Fruit fly (Drosophila melanogaster): ENCODE results near the gene alpha-Spec.

The alpha-Spec gene

DNA sequence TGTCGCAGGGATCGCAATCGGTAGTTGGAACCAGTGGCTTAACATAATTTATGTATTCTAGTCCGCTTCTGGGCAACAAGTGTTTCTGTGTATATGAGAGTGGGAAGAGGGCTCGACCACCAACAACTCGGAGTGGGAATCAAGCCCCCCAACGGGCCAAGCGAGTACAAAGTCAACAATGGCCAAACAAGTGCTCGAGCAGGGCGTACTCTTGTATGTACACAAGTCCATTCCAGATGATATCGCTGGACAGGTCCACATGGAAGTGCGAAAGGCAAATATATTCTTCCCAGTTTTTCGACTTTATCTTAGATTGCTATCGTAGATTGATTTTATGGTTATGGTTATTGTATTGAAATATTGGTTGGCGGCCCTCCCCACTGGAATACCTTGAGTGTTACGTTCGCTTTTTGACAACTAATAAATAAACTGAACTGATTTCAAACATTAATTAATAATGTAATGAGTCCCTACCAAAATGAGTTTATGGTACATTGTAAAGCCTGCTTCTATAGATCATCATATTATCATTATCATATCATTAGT is 52.5 kb downstream of the alpha-Spec start:
- TF ChIP-seq noc (tag; optimal IDR thresholded peaks at IDR 0.05), result no peak

DNA sequence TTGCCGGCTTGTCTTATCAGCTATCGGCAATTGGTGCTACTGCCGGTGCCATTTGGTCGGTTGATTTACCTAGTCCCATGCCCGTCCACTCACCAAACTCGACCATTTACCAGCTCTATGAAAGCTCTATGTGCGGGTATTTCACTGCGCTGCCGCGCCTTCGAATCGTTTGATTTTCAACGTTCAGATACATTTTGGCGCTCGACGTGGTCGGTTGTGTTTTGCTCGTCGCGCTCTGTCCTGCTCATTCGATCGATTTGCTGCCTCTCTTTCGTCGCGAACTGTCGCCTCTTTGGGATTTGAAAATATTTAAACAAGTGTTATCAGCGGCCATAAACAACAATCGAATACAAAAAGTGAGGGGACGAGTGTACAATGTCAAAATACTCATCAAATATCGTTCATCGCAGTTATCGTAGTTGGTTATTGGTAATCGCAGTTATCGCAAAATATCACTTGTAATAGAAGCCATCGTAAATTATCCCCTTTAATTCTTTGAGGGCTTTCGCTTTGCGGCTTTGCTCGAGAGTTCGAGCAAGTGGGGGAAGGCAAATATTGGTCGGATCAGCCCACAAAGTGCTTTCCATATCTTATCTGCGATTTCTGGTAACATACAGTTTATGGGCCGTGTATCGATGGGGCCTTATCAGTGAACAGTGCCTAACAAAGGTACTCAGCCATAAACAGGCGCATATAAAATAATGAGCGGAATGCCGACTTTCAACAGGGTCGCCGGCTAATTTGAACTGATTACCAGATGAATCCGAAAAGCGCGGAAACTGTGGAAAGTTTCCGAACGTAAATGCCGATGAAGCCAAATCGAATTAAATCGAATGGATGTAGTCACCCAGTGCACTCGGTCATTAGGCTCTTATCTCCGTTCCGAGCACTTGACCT is 53.2 kb downstream of the alpha-Spec start:
- TF ChIP-seq noc (tag; optimal IDR thresholded peaks at IDR 0.05), result peak; percentile 73

- no peak for TF ChIP-seq noc (tag; optimal IDR thresholded peaks at IDR 0.05)
Measured at dm6 chr3L:1741107-1741506, 54.0 kb downstream of the alpha-Spec start.

dm6 chr3L:1740129-1740975 is 54.8 kb downstream of the alpha-Spec start:
- no peak for TF ChIP-seq noc (tag; optimal IDR thresholded peaks at IDR 0.05)

DNA sequence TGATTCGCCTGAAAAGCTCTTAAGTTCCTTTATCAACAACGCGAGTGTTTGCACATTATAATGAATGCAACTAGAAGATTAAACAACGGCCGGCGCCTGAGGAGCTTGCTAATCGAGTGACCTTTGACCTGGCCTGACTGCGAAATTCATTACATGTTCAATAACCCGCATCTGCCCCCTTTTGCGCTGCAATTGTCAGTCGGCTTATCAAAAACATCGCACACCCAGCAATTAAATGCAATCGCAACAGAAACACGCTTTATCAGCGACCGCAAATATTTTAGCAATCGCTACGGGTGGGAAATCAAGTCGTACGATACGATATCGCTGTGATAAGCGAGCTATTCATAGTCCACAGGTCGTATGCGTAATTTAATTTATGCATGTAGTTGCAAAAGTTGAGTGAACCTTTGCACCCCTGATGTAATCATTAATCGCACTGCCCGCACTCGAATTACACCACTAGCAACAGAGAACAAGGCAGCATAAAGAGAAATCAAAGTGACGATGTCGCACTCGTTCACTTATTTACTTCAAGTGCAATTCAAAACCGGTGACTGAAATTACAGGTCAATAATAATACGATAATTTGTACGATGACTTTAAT is 55.5 kb downstream of the alpha-Spec start:
- TF ChIP-seq noc (tag; optimal IDR thresholded peaks at IDR 0.05), result no peak

DNA sequence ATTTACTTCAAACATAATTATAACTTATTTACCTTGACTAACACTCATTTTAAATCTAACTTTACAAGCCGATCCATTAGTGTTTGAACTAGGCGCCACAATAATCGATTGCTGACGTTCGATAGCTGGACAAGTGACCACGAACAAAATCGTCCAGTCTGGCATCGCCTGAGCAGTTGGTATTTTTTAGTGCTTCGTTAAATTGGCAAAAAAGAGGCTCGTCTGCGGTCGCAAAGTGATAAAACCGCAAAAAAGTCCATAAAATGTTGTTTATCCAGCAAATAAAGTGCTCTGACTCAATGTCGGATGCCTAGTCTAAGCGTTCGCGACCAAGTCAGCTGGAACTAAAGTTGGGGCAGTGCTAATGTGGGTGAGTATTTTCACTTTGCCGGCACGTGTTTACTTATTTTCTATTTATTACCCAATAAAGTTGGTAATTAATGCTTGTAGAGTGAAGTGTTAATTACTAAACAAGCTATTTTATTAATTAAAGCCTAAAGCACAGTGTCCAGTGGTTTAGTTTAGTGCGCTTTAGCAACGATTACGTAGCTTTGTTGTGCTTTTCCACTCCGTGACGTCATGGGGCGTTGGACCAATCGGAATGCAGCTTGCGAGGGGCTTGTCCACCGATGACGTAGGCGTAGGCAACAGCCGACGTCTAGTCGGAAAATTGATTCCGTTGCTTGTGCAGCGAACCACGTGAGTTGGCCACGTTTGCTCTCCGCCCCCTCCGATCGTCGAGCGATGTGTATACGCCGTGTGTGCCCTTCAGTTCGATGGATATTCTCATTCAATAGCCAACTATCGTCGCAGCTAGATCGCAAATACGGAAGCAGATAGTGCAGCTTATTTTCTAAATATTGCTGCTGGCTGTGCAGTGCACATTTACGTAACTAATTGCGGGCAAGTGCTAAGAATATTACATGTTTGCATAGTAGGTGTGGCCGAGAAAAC is 56.5 kb downstream of the alpha-Spec start, which contains the start of gene Gk2:
Gk2 (plus strand) TSS at position 33 of the 954 bp plus-strand sequence.
- no peak for TF ChIP-seq noc (tag; optimal IDR thresholded peaks at IDR 0.05)

DNA sequence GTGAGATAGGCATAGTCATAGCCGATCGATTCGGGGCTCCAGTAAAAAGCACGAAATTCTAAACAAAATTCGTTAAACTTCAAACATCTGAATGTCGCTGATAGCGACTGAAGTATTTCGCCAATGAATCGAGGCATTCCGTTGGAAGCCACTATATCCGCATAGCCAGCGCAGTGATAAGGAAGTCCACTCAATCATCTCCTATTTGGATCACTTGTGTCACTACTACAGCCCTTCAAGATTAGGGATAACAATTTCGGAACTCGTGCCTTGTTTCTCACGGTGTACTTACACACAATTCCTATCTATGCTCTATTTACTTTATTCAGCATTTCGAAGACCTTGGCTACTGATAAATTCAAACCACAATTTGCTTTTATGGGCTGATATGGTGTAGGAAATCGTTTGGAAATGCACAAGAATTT is 57.2 kb downstream of the alpha-Spec start, which contains the start of gene PIG-Wb:
PIG-Wb (minus strand) TSS at position 209 of the 425 bp plus-strand sequence.
- TF ChIP-seq noc (tag; optimal IDR thresholded peaks at IDR 0.05), result peak; percentile 50

dm6 chr3L:1735603-1736002 is 59.5 kb downstream of the alpha-Spec start, which contains the start of gene Oseg4:
TSS of gene Oseg4 (minus strand) at chr3L:1735767.
- no peak for TF ChIP-seq noc (tag; optimal IDR thresholded peaks at IDR 0.05)

- peak; percentile 5 for TF ChIP-seq noc (tag; optimal IDR thresholded peaks at IDR 0.05)
Measured at dm6 chr3L:1730873-1731272, 64.3 kb downstream of the alpha-Spec start, which contains the start of gene drpr. TSS of gene drpr (minus strand) at chr3L:1731107.

DNA sequence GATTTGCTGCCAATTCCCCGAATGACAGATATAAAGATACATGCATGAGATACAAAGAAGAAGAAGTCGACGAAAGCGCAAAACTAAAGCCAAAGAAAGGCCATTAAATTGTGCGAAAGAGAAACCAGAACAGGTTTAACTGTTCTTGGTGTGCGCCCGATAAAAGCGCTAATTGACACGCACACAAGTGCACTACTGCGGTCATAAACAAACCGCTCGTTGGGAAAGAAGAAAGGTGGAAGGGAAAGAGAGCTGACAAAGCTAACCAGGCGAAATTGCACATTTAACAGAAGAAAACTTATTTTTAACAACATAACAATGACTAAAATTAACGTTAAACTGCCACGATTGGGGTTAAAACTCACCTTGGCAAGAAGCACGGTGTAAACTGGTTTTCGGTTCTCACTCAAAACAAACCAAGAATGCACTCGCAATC is 65.0 kb downstream of the alpha-Spec start:
- TF ChIP-seq noc (tag; optimal IDR thresholded peaks at IDR 0.05), result no peak

- TF ChIP-seq noc (tag; optimal IDR thresholded peaks at IDR 0.05), result no peak
Measured at dm6 chr3L:1729380-1730159, 65.6 kb downstream of the alpha-Spec start.
